Worm (Caenorhabditis elegans): ENCODE results near the gene puf-3.

- no peak for TF ChIP-seq ama-1 (optimal IDR thresholded peaks at IDR 0.05)
- TF ChIP-seq hnd-1 (tag; optimal IDR thresholded peaks at IDR 0.05) = no peak
Observed at ce11 chrIV:13521785-13522184, 9.8 kb upstream of the puf-3 start, which contains the start of gene dcap-2.

Measured in whole organism, early embryonic.